Fruit fly (Drosophila melanogaster) whole organism, embryonic: ENCODE measurements around the gene Cdc6.
A peak's percentile ranks its signal among the peaks of the same experiment; 100 is the strongest.

Experiments
- Ada2b ChIP-seq: fragments of 200-800 bp; sonication (Bioruptor generic); IDR thresholded peaks from 2 replicates; pipeline ENCODE4 v1.3.6; 2022; ENCODE audit warnings: missing biosample characterization, missing genetic modification characterization
- Bteb2 ChIP-seq: fragments of 200-800 bp; sonication (Bioruptor generic); optimal IDR thresholded peaks from 2 replicates; lab custom pipeline; 2016; ENCODE audit warnings: missing biosample characterization, missing genetic modification characterization
- CG10462 ChIP-seq: fragments of 200-800 bp; sonication (Bioruptor generic); optimal IDR thresholded peaks from 2 replicates; lab custom pipeline; 2016; ENCODE audit warnings: missing biosample characterization, missing genetic modification characterization
- CG10979 ChIP-seq: fragments of 200-800 bp; sonication (Bioruptor generic); optimal IDR thresholded peaks from 2 replicates; lab custom pipeline; 2018; ENCODE audit warnings: missing biosample characterization, mild to moderate bottlenecking, missing genetic modification characterization, moderate library complexity
- CG11723 ChIP-seq: fragments of 200-800 bp; sonication (Bioruptor generic); optimal IDR thresholded peaks from 2 replicates; lab custom pipeline; 2017; ENCODE audit warnings: missing biosample characterization, mild to moderate bottlenecking, missing genetic modification characterization
- CG12155 ChIP-seq: fragments of 200-800 bp; sonication (Bioruptor generic); optimal IDR thresholded peaks from 3 replicates; lab custom pipeline; 2016; ENCODE audit warnings: missing biosample characterization, missing genetic modification characterization
- CG15601 ChIP-seq: fragments of 200-800 bp; sonication (Bioruptor generic); optimal IDR thresholded peaks from 3 replicates; lab custom pipeline; 2019; ENCODE audit warnings: missing biosample characterization, mild to moderate bottlenecking, missing genetic modification characterization, moderate library complexity
- CG16779 ChIP-seq: fragments of 200-800 bp; sonication (Bioruptor generic); IDR thresholded peaks from 2 replicates; pipeline ENCODE4 v1.3.6; 2022; ENCODE audit warnings: missing biosample characterization, missing genetic modification characterization
- CG16863 ChIP-seq: fragments of 200-800 bp; sonication (Bioruptor generic); optimal IDR thresholded peaks from 3 replicates; lab custom pipeline; 2016; ENCODE audit warnings: missing biosample characterization, missing genetic modification characterization
- CG2199 ChIP-seq: fragments of 200-800 bp; sonication (Bioruptor generic); IDR thresholded peaks from 3 replicates; pipeline ENCODE4 v1.3.6; 2022; ENCODE audit warnings: missing biosample characterization, missing genetic modification characterization
- CG3163 ChIP-seq: fragments of 200-800 bp; sonication (Bioruptor generic); optimal IDR thresholded peaks from 3 replicates; lab custom pipeline; 2016; ENCODE audit warnings: missing biosample characterization, missing genetic modification characterization
- CG33557 ChIP-seq: fragments of 200-800 bp; sonication (Bioruptor generic); optimal IDR thresholded peaks from 2 replicates; lab custom pipeline; 2019; ENCODE audit warnings: missing biosample characterization, mild to moderate bottlenecking, missing genetic modification characterization, moderate library complexity
- CG34422 ChIP-seq: fragments of 200-800 bp; sonication (Bioruptor generic); IDR thresholded peaks from 3 replicates; pipeline ENCODE4 v1.3.6; 2022; ENCODE audit warnings: missing biosample characterization, missing genetic modification characterization
- CG3847 ChIP-seq: fragments of 200-800 bp; sonication (Bioruptor generic); IDR thresholded peaks from 2 replicates; pipeline ENCODE4 v1.3.6; 2022; ENCODE audit warnings: missing biosample characterization, missing genetic modification characterization
- CG4282 ChIP-seq: fragments of 200-800 bp; sonication (Bioruptor generic); optimal IDR thresholded peaks from 2 replicates; lab custom pipeline; 2016; ENCODE audit warnings: missing biosample characterization, missing genetic modification characterization
- CG43689 ChIP-seq: fragments of 200-800 bp; sonication (Bioruptor generic); IDR thresholded peaks from 2 replicates; pipeline ENCODE4 v1.3.6; 2022; ENCODE audit warnings: missing biosample characterization, missing genetic modification characterization
- CG4404 ChIP-seq: fragments of 200-800 bp; sonication (Bioruptor generic); IDR thresholded peaks from 2 replicates; pipeline ENCODE4 v1.3.6; 2022; ENCODE audit warnings: missing biosample characterization, missing genetic modification characterization
- CG5180 ChIP-seq: fragments of 200-800 bp; sonication (Bioruptor generic); optimal IDR thresholded peaks from 3 replicates; lab custom pipeline; 2017; ENCODE audit warnings: missing biosample characterization, missing genetic modification characterization, mild to moderate bottlenecking, moderate library complexity, missing genetic modification reagents
- CG6854 ChIP-seq: fragments of 200-800 bp; sonication (Bioruptor generic); optimal IDR thresholded peaks from 3 replicates; lab custom pipeline; 2017; ENCODE audit warnings: missing biosample characterization, mild to moderate bottlenecking, missing genetic modification characterization
- CG7745 ChIP-seq: fragments of 200-800 bp; sonication (Bioruptor generic); optimal IDR thresholded peaks from 2 replicates; lab custom pipeline; 2018; ENCODE audit warnings: missing biosample characterization, mild to moderate bottlenecking, missing genetic modification characterization, moderate library complexity
- CG8924 ChIP-seq: fragments of 200-800 bp; optimal IDR thresholded peaks from 3 replicates; lab custom pipeline; 2019; ENCODE audit warnings: missing biosample characterization, mild to moderate bottlenecking, missing genetic modification characterization, moderate library complexity
- CG9932 ChIP-seq: fragments of 200-800 bp; sonication (Bioruptor generic); IDR thresholded peaks from 2 replicates; pipeline ENCODE4 v1.3.6; 2022; ENCODE audit warnings: missing biosample characterization, missing genetic modification characterization
- Chrac-16 ChIP-seq: fragments of 200-800 bp; sonication (Bioruptor generic); optimal IDR thresholded peaks from 3 replicates; lab custom pipeline; 2016; ENCODE audit warnings: missing biosample characterization, missing genetic modification characterization
- Ets65A ChIP-seq: fragments of 200-800 bp; sonication (Bioruptor generic); peaks from one replicate; lab custom pipeline; 2016; ENCODE audit warnings: missing biosample characterization, missing genetic modification characterization
- Oli ChIP-seq: fragments of 200-800 bp; sonication (Bioruptor generic); optimal IDR thresholded peaks from 2 replicates; lab custom pipeline; 2018; ENCODE audit warnings: missing biosample characterization, mild to moderate bottlenecking, missing genetic modification characterization, moderate library complexity
- Vsx1 ChIP-seq: fragments of 200-800 bp; sonication (Bioruptor generic); optimal IDR thresholded peaks from 2 replicates; lab custom pipeline; 2017; ENCODE audit warnings: missing biosample characterization, mild to moderate bottlenecking, missing genetic modification characterization, missing genetic modification reagents
- abd-A ChIP-seq: fragments of 200-800 bp; sonication (Bioruptor generic); optimal IDR thresholded peaks from 3 replicates; lab custom pipeline; 2019; ENCODE audit warnings: missing biosample characterization, mild to moderate bottlenecking, missing genetic modification characterization, moderate library complexity
- aop ChIP-seq: fragments of 200-800 bp; sonication (Bioruptor generic); IDR thresholded peaks from 2 replicates; pipeline ENCODE4 v1.3.6; 2022; ENCODE audit warnings: missing biosample characterization, missing genetic modification characterization
- bcd ChIP-seq: fragments of 200-800 bp; sonication (Bioruptor generic); optimal IDR thresholded peaks from 2 replicates; lab custom pipeline; 2017; ENCODE audit warnings: missing biosample characterization, mild to moderate bottlenecking, missing genetic modification characterization
- btn ChIP-seq: fragments of 200-800 bp; sonication (Bioruptor generic); optimal IDR thresholded peaks from 2 replicates; lab custom pipeline; 2016; ENCODE audit warnings: missing biosample characterization, missing genetic modification characterization
- chinmo ChIP-seq: fragments of 200-800 bp; sonication (Bioruptor generic); IDR thresholded peaks from 4 replicates; pipeline ENCODE4 v1.3.6; 2022; ENCODE audit warnings: missing biosample characterization, missing genetic modification characterization; ENCODE audit not compliant: partially characterized antibody
- corto ChIP-seq: fragments of 200-800 bp; sonication (Bioruptor generic); optimal IDR thresholded peaks from 2 replicates; lab custom pipeline; 2016; ENCODE audit warnings: missing biosample characterization, mild to moderate bottlenecking, missing genetic modification characterization, moderate library complexity
- cwo ChIP-seq: fragments of 200-800 bp; sonication (Bioruptor generic); optimal IDR thresholded peaks from 3 replicates; lab custom pipeline; 2017; ENCODE audit warnings: missing biosample characterization, missing genetic modification characterization, mild to moderate bottlenecking, moderate library complexity, missing genetic modification reagents
- ems ChIP-seq: fragments of 200-800 bp; sonication (Bioruptor generic); optimal IDR thresholded peaks from 3 replicates; lab custom pipeline; 2016; ENCODE audit warnings: missing biosample characterization, missing genetic modification characterization
- grau ChIP-seq: fragments of 200-800 bp; optimal IDR thresholded peaks from 3 replicates; lab custom pipeline; 2019; ENCODE audit warnings: missing biosample characterization, mild to moderate bottlenecking, missing genetic modification characterization, moderate library complexity
- gt ChIP-seq: fragments of 200-800 bp; sonication (Bioruptor generic); IDR thresholded peaks from 2 replicates; pipeline ENCODE4 v1.3.6; 2022; ENCODE audit warnings: missing biosample characterization, missing genetic modification characterization
- ham ChIP-seq: fragments of 200-800 bp; sonication (Bioruptor generic); IDR thresholded peaks from 2 replicates; pipeline ENCODE4 v1.3.6; 2022; ENCODE audit warnings: missing biosample characterization, missing genetic modification characterization
- kay ChIP-seq: fragments of 200-800 bp; sonication (Bioruptor generic); optimal IDR thresholded peaks from 2 replicates; lab custom pipeline; 2016; ENCODE audit warnings: missing biosample characterization, missing genetic modification characterization
- klu ChIP-seq: fragments of 200-800 bp; sonication (Bioruptor generic); IDR thresholded peaks from 2 replicates; pipeline ENCODE4 v1.3.6; 2022; ENCODE audit warnings: missing biosample characterization, missing genetic modification characterization
- lilli ChIP-seq: fragments of 200-800 bp; sonication (Bioruptor generic); optimal IDR thresholded peaks from 3 replicates; lab custom pipeline; 2016; ENCODE audit warnings: missing biosample characterization, missing genetic modification characterization
- nerfin-1 ChIP-seq: fragments of 200-800 bp; sonication (Bioruptor generic); optimal IDR thresholded peaks from 3 replicates; lab custom pipeline; 2019; ENCODE audit warnings: missing biosample characterization, mild to moderate bottlenecking, missing genetic modification characterization, moderate library complexity
- pita ChIP-seq: fragments of 200-800 bp; sonication (Bioruptor generic); optimal IDR thresholded peaks from 2 replicates; lab custom pipeline; 2017; ENCODE audit warnings: missing biosample characterization, mild to moderate bottlenecking, missing genetic modification characterization
- pnt ChIP-seq: fragments of 200-800 bp; sonication (Bioruptor generic); optimal IDR thresholded peaks from 3 replicates; lab custom pipeline; 2016; ENCODE audit warnings: missing biosample characterization, missing genetic modification characterization
- prd ChIP-seq, 3 experiments: fragments of >200 bp in 2 of 3; fragments of 200-800 bp in 1 of 3; sonication (Bioruptor generic) in 1 of 3; optimal IDR thresholded peaks in 2 of 3; IDR thresholded peaks in 1 of 3; 2 replicates in 2 of 3; 3 replicates in 1 of 3; pipeline versions ENCODE4 v1.3.6 to Lab custom; 2017 to 2022; ENCODE audit warnings: missing biosample characterization in 1 of 3, missing genetic modification characterization in 1 of 3
- run ChIP-seq: fragments of 200-800 bp; sonication (Bioruptor generic); optimal IDR thresholded peaks from 3 replicates; lab custom pipeline; 2018; ENCODE audit warnings: missing biosample characterization, mild to moderate bottlenecking, missing genetic modification characterization
- schlank ChIP-seq: fragments of 200-800 bp; sonication (Bioruptor generic); optimal IDR thresholded peaks from 2 replicates; lab custom pipeline; 2018; ENCODE audit warnings: missing biosample characterization, mild to moderate bottlenecking, missing genetic modification characterization
- tap ChIP-seq: fragments of 200-800 bp; optimal IDR thresholded peaks from 3 replicates; lab custom pipeline; 2019; ENCODE audit warnings: missing biosample characterization, mild to moderate bottlenecking, missing genetic modification characterization, moderate library complexity
- vvl ChIP-seq: fragments of 200-800 bp; sonication (Bioruptor generic); IDR thresholded peaks from 2 replicates; pipeline ENCODE4 v1.3.6; 2022; ENCODE audit warnings: missing biosample characterization, missing genetic modification characterization
- wor ChIP-seq: fragments of 200-800 bp; sonication (Bioruptor generic); IDR thresholded peaks from 2 replicates; pipeline ENCODE4 v1.3.6; 2022; ENCODE audit warnings: missing biosample characterization, missing genetic modification characterization

Cdc6 gene

DNA sequence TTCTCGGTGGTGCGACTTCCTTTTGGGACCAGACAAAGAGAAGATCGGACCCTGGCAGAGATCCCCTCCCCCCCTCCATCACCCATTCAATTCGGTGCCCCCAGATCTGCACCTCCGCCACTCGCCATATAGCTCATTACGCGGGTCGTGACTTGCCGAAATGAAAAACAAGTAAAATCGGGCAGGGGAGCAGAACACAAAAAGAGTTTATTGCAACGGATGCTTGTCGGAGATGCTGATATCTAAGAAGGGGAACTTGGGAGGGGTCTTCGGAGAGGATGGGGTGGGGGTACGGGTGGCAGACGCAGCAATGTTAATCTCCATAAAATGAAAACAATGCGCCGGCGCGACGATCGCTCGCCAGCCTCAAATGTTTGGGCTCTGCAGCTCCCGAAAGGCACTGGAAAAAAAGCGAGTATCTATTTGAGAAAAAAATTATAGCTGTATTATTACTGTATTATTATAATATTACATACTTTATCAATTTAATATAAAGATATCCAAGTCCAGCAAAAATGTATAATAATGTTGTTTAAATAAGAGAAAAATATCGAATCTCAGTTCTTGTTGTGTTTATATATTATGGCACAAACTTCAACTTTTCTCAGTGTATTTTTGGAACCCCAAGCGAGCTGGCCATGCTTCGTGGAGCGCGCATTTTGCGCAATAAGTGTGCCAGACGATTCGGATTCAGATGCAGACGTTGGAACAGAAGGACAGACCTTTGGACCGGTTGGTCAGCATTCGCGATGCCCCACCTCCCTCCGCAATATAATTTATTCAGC lies 34.1 kb upstream of the Cdc6 start (continued):
- TF ChIP-seq pita (GFP tag; lab: Kevin White, UChicago) = no peak
- TF ChIP-seq lilli (GFP tag; lab: Kevin White, UChicago) = no peak
- no peak for TF ChIP-seq CG2199 (GFP tag; lab: Robert Waterston, UW)
- no peak for TF ChIP-seq CG9932 (GFP tag; lab: Robert Waterston, UW)
- no peak for TF ChIP-seq schlank (tag; lab: Kevin White, UChicago)
- TF ChIP-seq aop = no peak
- no peak for TF ChIP-seq CG3163 (GFP tag; lab: Kevin White, UChicago)
- no peak for TF ChIP-seq CG6854 (GFP tag; lab: Kevin White, UChicago)
- TF ChIP-seq tap (tag; lab: Kevin White, UChicago) = no peak
- no peak for TF ChIP-seq pnt (GFP tag; lab: Kevin White, UChicago)
- TF ChIP-seq gt (GFP tag; lab: Robert Waterston, UW) = no peak
- TF ChIP-seq Chrac-16 (GFP tag; lab: Kevin White, UChicago) = peak; percentile 28
- TF ChIP-seq CG4282 (GFP tag; lab: Kevin White, UChicago) = no peak
- no peak for TF ChIP-seq CG16863 (GFP tag; lab: Kevin White, UChicago)
- TF ChIP-seq grau = peak; percentile 41
- TF ChIP-seq nerfin-1 (tag; lab: Kevin White, UChicago) = no peak
- peak; percentile 56 for TF ChIP-seq Oli
- TF ChIP-seq CG5180 (GFP tag; lab: Kevin White, UChicago) = no peak
- TF ChIP-seq ham (GFP tag; lab: Robert Waterston, UW) = no peak
- 0 out of 4 replicates have a peak, but pooled peaks have one; percentile 24 for TF ChIP-seq chinmo (GFP tag; lab: Robert Waterston, UW)
- no peak for TF ChIP-seq CG3847 (GFP tag; lab: Robert Waterston, UW)
- TF ChIP-seq klu (GFP tag; lab: Robert Waterston, UW) = no peak
- TF ChIP-seq Vsx1 (GFP tag; lab: Kevin White, UChicago) = no peak
- TF ChIP-seq kay (GFP tag; lab: Kevin White, UChicago) = no peak
- TF ChIP-seq bcd (GFP tag; lab: Kevin White, UChicago) = peak; percentile 16
- TF ChIP-seq abd-A = no peak
- no peak for TF ChIP-seq prd (optimal IDR thresholded peaks at IDR 0.05; lab: Kevin White, UChicago)
- peak; percentile 11; the same call in 1 of the 3 replicates for TF ChIP-seq prd (GFP tag; IDR thresholded peaks at IDR 0.05; lab: Robert Waterston, UW)
- peak; percentile 69; the same call in 1 of the 2 replicates for TF ChIP-seq vvl (GFP tag; lab: Robert Waterston, UW)
- peak; percentile 85 for TF ChIP-seq corto (GFP tag; lab: Kevin White, UChicago)
- TF ChIP-seq CG7745 (tag; lab: Kevin White, UChicago) = no peak
- TF ChIP-seq CG4404 (GFP tag; lab: Robert Waterston, UW) = 0 out of 2 replicates have a peak, but pooled peaks have one; percentile 12
- TF ChIP-seq run (tag; lab: Kevin White, UChicago) = no peak
- no peak for TF ChIP-seq btn (GFP tag; lab: Kevin White, UChicago)
- TF ChIP-seq ems (GFP tag; lab: Kevin White, UChicago) = no peak
- peak; percentile 72 for TF ChIP-seq CG10979 (tag; lab: Kevin White, UChicago)
- TF ChIP-seq CG34422 = no peak
- TF ChIP-seq CG33557 = peak; percentile 51
- no peak for TF ChIP-seq CG43689 (GFP tag; lab: Robert Waterston, UW)
- no peak for TF ChIP-seq CG16779 (GFP tag; lab: Robert Waterston, UW)
- TF ChIP-seq Ets65A (GFP tag; lab: Kevin White, UChicago) = peak; percentile 16
- no peak for TF ChIP-seq Bteb2 (GFP tag; lab: Kevin White, UChicago)
- no peak for TF ChIP-seq wor (GFP tag; lab: Robert Waterston, UW)
- TF ChIP-seq Ada2b (GFP tag; lab: Robert Waterston, UW) = no peak
- no peak for TF ChIP-seq cwo
- TF ChIP-seq CG12155 = no peak
- peak; percentile 43 for TF ChIP-seq CG15601 (tag; lab: Kevin White, UChicago)
- TF ChIP-seq CG10462 (GFP tag; lab: Kevin White, UChicago) = no peak
- peak; percentile 11 for TF ChIP-seq CG11723 (GFP tag; lab: Kevin White, UChicago)
- peak; percentile 28 for TF ChIP-seq CG8924 (tag; lab: Kevin White, UChicago)
